Worm (Caenorhabditis elegans): ENCODE data around the gene W07G4.2.

DNA sequence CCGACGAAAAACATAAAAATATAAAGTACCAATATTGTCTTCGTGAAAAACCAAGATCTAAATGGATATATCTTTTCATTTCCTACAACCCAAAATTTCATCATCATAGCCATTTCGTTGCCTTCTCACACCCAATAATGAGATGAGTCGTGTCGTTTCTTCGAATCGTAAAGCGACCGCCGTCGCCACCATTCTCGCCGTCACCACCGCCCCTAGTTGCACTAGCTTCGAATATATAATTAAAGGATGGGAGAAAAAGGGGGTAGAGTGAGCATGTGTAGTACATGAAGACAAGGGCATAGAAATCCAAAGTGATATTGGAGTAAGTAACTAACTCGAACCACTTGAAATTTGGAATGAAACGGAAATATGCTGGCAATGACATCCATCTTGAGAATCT is 14.1 kb downstream of the W07G4.2 start:
- TF ChIP-seq C38D4.7 (GFP tag; optimal IDR thresholded peaks at IDR 0.05), result no peak
- no peak for TF ChIP-seq hlh-13 (GFP tag; optimal IDR thresholded peaks at IDR 0.05)
